Worm (Caenorhabditis elegans) whole organism, L1 larva: Measurements from ENCODE around the gene rab-19.

Source experiments
- C34B4.2 ChIP-seq: sonication (generic microtip); optimal IDR thresholded peaks from 2 replicates; lab custom pipeline; 2017; ENCODE audit warnings: mild to moderate bottlenecking, missing genetic modification characterization, missing compliant biosample characterization
- Y116A8C.19 ChIP-seq: sonication (generic microtip); optimal IDR thresholded peaks from 2 replicates; lab custom pipeline; 2016; ENCODE audit warnings: missing compliant biosample characterization, missing genetic modification characterization, borderline replicate concordance
- aha-1 ChIP-seq: fragments of 150-350 bp; optimal IDR thresholded peaks from 2 replicates; lab custom pipeline; 2014; ENCODE audit warnings: missing biosample characterization, missing genetic modification characterization
- aly-2 ChIP-seq: fragments of 150-350 bp; optimal IDR thresholded peaks from 2 replicates; lab custom pipeline; 2014; ENCODE audit warnings: missing biosample characterization, missing genetic modification characterization
- blmp-1 ChIP-seq: fragments of 150-350 bp; optimal IDR thresholded peaks from 2 replicates; lab custom pipeline; 2014; ENCODE audit warnings: missing biosample characterization, missing genetic modification characterization
- ceh-8 ChIP-seq: fragments of 200-800 bp; sonication (Bioruptor generic); optimal IDR thresholded peaks from 2 replicates; lab custom pipeline; 2018; ENCODE audit warnings: mild to moderate bottlenecking, missing genetic modification characterization, moderate library complexity, missing compliant biosample characterization
- ceh-82 ChIP-seq, 3 experiments: fragments of 150-350 bp in 1 of 3; sonication (generic microtip) in 2 of 3; optimal IDR thresholded peaks; 2 replicates each; lab custom pipeline; 2014 to 2017; ENCODE audit warnings: missing biosample characterization in 3 of 3, missing genetic modification characterization in 3 of 3
- ceh-90 ChIP-seq: sonication (generic microtip); optimal IDR thresholded peaks from 2 replicates; lab custom pipeline; 2016; ENCODE audit warnings: missing genetic modification characterization, missing compliant biosample characterization
- ces-1 ChIP-seq: fragments of 150-350 bp; optimal IDR thresholded peaks from 2 replicates; lab custom pipeline; 2014; ENCODE audit warnings: missing biosample characterization, missing genetic modification reagents, missing genetic modification characterization
- dsc-1 ChIP-seq: sonication (generic microtip); optimal IDR thresholded peaks from 2 replicates; lab custom pipeline; 2016; ENCODE audit warnings: mild to moderate bottlenecking, missing genetic modification characterization, missing compliant biosample characterization
- efl-1 ChIP-seq, 4 experiments: fragments of 150-350 bp; optimal IDR thresholded peaks in 3 of 4; peaks in 1 of 4; 1 replicate in 1 of 4; 2 replicates in 3 of 4; lab custom pipeline; 2014; ENCODE audit warnings: missing biosample characterization in 2 of 4, missing genetic modification characterization in 2 of 4, missing genetic modification reagents in 2 of 4
- efl-3 ChIP-seq: fragments of 200-800 bp; sonication (Bioruptor generic); optimal IDR thresholded peaks from 2 replicates; lab custom pipeline; 2018; ENCODE audit warnings: mild to moderate bottlenecking, missing genetic modification characterization, missing compliant biosample characterization
- egl-27 ChIP-seq, 2 experiments: fragments of 150-350 bp in 1 of 2; sonication (generic microtip); optimal IDR thresholded peaks; 3 replicates each; lab custom pipeline; 2017 to 2018; ENCODE audit warnings: missing biosample characterization in 2 of 2, missing genetic modification characterization in 2 of 2, missing genetic modification reagents in 2 of 2
- ets-5 ChIP-seq: fragments of 200-800 bp; sonication (Bioruptor generic); IDR thresholded peaks from 2 replicates; pipeline ENCODE4 v1.3.6; 2022; ENCODE audit warnings: missing genetic modification characterization, missing compliant biosample characterization
- fkh-4 ChIP-seq: sonication (generic microtip); optimal IDR thresholded peaks from 2 replicates; lab custom pipeline; 2016; ENCODE audit warnings: missing compliant biosample characterization, missing genetic modification characterization, borderline replicate concordance
- fos-1 ChIP-seq: fragments of 150-350 bp; optimal IDR thresholded peaks from 2 replicates; lab custom pipeline; 2014; ENCODE audit warnings: missing biosample characterization, missing genetic modification characterization
- grh-1 ChIP-seq: fragments of 200-800 bp; sonication (Bioruptor generic); IDR thresholded peaks from 2 replicates; pipeline ENCODE4 v1.3.6; 2022; ENCODE audit warnings: missing genetic modification reagents, missing genetic modification characterization, missing compliant biosample characterization
- irx-1 ChIP-seq: sonication (generic microtip); optimal IDR thresholded peaks from 2 replicates; lab custom pipeline; 2016; ENCODE audit warnings: missing genetic modification characterization, missing compliant biosample characterization
- isw-1 ChIP-seq: fragments of 200-800 bp; sonication (Bioruptor generic); IDR thresholded peaks from 2 replicates; pipeline ENCODE4 v1.3.6; 2022; ENCODE audit warnings: missing genetic modification characterization, missing compliant biosample characterization
- lin-13 ChIP-seq: fragments of 150-350 bp; optimal IDR thresholded peaks from 2 replicates; lab custom pipeline; 2014; ENCODE audit warnings: missing biosample characterization, missing genetic modification reagents, missing genetic modification characterization
- lin-14 ChIP-seq: fragments of 200-800 bp; sonication (Bioruptor generic); optimal IDR thresholded peaks from 2 replicates; lab custom pipeline; 2018; ENCODE audit warnings: mild to moderate bottlenecking, missing genetic modification characterization, moderate library complexity, missing compliant biosample characterization
- lin-35 ChIP-seq, 2 experiments: fragments of 150-350 bp; optimal IDR thresholded peaks; 2 replicates each; lab custom pipeline; 2014; ENCODE audit warnings: missing biosample characterization in 2 of 2, missing genetic modification characterization in 2 of 2, missing genetic modification reagents in 2 of 2
- lin-39 ChIP-seq: fragments of 150-350 bp; optimal IDR thresholded peaks from 2 replicates; lab custom pipeline; 2014; ENCODE audit warnings: missing biosample characterization, missing genetic modification reagents, missing genetic modification characterization
- lir-3 ChIP-seq: sonication (generic microtip); optimal IDR thresholded peaks from 2 replicates; lab custom pipeline; 2016; ENCODE audit warnings: mild to moderate bottlenecking, missing genetic modification characterization, moderate library complexity, missing compliant biosample characterization; ENCODE audit not compliant: poor library complexity
- mab-9 ChIP-seq: fragments of 200-800 bp; sonication (Bioruptor generic); IDR thresholded peaks from 2 replicates; pipeline ENCODE4 v1.3.6; 2022; ENCODE audit warnings: missing genetic modification reagents, missing genetic modification characterization, missing compliant biosample characterization
- mef-2 ChIP-seq: fragments of 150-350 bp; optimal IDR thresholded peaks from 2 replicates; lab custom pipeline; 2014; ENCODE audit warnings: missing biosample characterization, missing genetic modification characterization
- mep-1 ChIP-seq: fragments of 150-350 bp; optimal IDR thresholded peaks from 2 replicates; lab custom pipeline; 2014; ENCODE audit warnings: missing biosample characterization, missing genetic modification characterization
- nhr-19 ChIP-seq: fragments of 200-800 bp; sonication (Bioruptor generic); conservative IDR thresholded peaks from 2 replicates; pipeline ENCODE4 v1.3.6; 2022; ENCODE audit warnings: missing genetic modification characterization, missing compliant biosample characterization
- nhr-28 ChIP-seq: fragments of 150-350 bp; optimal IDR thresholded peaks from 2 replicates; lab custom pipeline; 2014; ENCODE audit warnings: missing biosample characterization, missing genetic modification characterization
- nhr-47 ChIP-seq: sonication (generic microtip); optimal IDR thresholded peaks from 2 replicates; lab custom pipeline; 2016; ENCODE audit warnings: mild to moderate bottlenecking, missing genetic modification characterization, moderate library complexity, missing compliant biosample characterization
- nhr-71 ChIP-seq: sonication (generic microtip); optimal IDR thresholded peaks from 2 replicates; lab custom pipeline; 2016; ENCODE audit warnings: mild to moderate bottlenecking, missing genetic modification characterization, moderate library complexity, missing compliant biosample characterization
- nhr-76 ChIP-seq: sonication (generic microtip); optimal IDR thresholded peaks from 2 replicates; lab custom pipeline; 2017; ENCODE audit warnings: missing biosample characterization, missing genetic modification characterization
- nhr-77 ChIP-seq: fragments of 150-350 bp; optimal IDR thresholded peaks from 2 replicates; lab custom pipeline; 2014; ENCODE audit warnings: missing biosample characterization, missing genetic modification characterization
- nhr-84 ChIP-seq: sonication (generic microtip); optimal IDR thresholded peaks from 2 replicates; lab custom pipeline; 2017; ENCODE audit warnings: missing biosample characterization, missing genetic modification characterization
- pax-3 ChIP-seq: fragments of 200-800 bp; sonication (Bioruptor generic); optimal IDR thresholded peaks from 2 replicates; lab custom pipeline; 2018; ENCODE audit warnings: mild to moderate bottlenecking, missing genetic modification characterization, moderate library complexity, missing compliant biosample characterization
- pqm-1 ChIP-seq: sonication (generic microtip); optimal IDR thresholded peaks from 3 replicates; lab custom pipeline; 2017; ENCODE audit warnings: missing biosample characterization, missing genetic modification characterization
- snpc-4 ChIP-seq: fragments of 150-350 bp; optimal IDR thresholded peaks from 2 replicates; lab custom pipeline; 2014; ENCODE audit warnings: missing biosample characterization, missing genetic modification characterization
- sptf-1 ChIP-seq: fragments of 150-350 bp; optimal IDR thresholded peaks from 2 replicates; lab custom pipeline; 2014; ENCODE audit warnings: missing biosample characterization, missing genetic modification characterization
- sup-37 ChIP-seq: fragments of 200-800 bp; sonication (Bioruptor generic); optimal IDR thresholded peaks from 2 replicates; lab custom pipeline; 2018; ENCODE audit warnings: mild to moderate bottlenecking, missing genetic modification characterization, missing compliant biosample characterization
- swsn-7 ChIP-seq: sonication (generic microtip); optimal IDR thresholded peaks from 2 replicates; lab custom pipeline; 2016; ENCODE audit warnings: missing genetic modification characterization, missing compliant biosample characterization
- tbx-2 ChIP-seq: sonication (generic microtip); optimal IDR thresholded peaks from 2 replicates; lab custom pipeline; 2016; ENCODE audit warnings: missing genetic modification characterization, missing compliant biosample characterization
- unc-130 ChIP-seq: fragments of 150-350 bp; optimal IDR thresholded peaks from 2 replicates; lab custom pipeline; 2017; ENCODE audit warnings: missing biosample characterization, missing genetic modification characterization, inconsistent platforms
- unc-62 ChIP-seq: fragments of 150-350 bp; optimal IDR thresholded peaks from 2 replicates; lab custom pipeline; 2014; ENCODE audit warnings: missing biosample characterization, missing genetic modification reagents, missing genetic modification characterization
- unc-98 ChIP-seq: fragments of 200-800 bp; sonication (Bioruptor generic); IDR thresholded peaks from 2 replicates; pipeline ENCODE4 v1.3.6; 2022; ENCODE audit warnings: missing genetic modification characterization, missing compliant biosample characterization
- xbp-1 ChIP-seq: sonication (generic microtip); optimal IDR thresholded peaks from 2 replicates; lab custom pipeline; 2016; ENCODE audit warnings: missing genetic modification characterization, missing compliant biosample characterization
- zip-4 ChIP-seq: fragments of 200-800 bp; sonication (Bioruptor generic); optimal IDR thresholded peaks from 2 replicates; lab custom pipeline; 2018; ENCODE audit warnings: mild to moderate bottlenecking, missing genetic modification characterization, moderate library complexity, missing compliant biosample characterization
- ztf-11 ChIP-seq, 2 experiments: sonication (generic microtip); optimal IDR thresholded peaks; 2 replicates each; lab custom pipeline; 2016 to 2017; ENCODE audit warnings: missing genetic modification characterization in 2 of 2, missing biosample characterization in 1 of 2, missing compliant biosample characterization in 1 of 2
- ztf-4 ChIP-seq: fragments of 150-350 bp; optimal IDR thresholded peaks from 2 replicates; lab custom pipeline; 2014; ENCODE audit warnings: missing biosample characterization, missing genetic modification characterization

The rab-19 gene

ce11 chrIV:13395255-13395654 is 11.1 kb upstream of the rab-19 start (continued):
- peak; percentile 93 for TF ChIP-seq aha-1 (tag; lab: Kevin White, UChicago)
- TF ChIP-seq swsn-7 (tag; lab: Kevin White, UChicago), result peak; percentile 89
- TF ChIP-seq unc-98 (GFP tag; lab: Robert Waterston, UW), result peak; percentile 8; the same call in 1 of the 2 replicates
- peak; percentile 90 for TF ChIP-seq nhr-47 (tag; lab: Kevin White, UChicago)
- peak; percentile 62 for TF ChIP-seq lir-3 (tag; lab: Kevin White, UChicago)
- TF ChIP-seq xbp-1 (tag; lab: Kevin White, UChicago), result peak; percentile 79
- peak; percentile 66 to 81 for TF ChIP-seq efl-1 (optimal IDR thresholded peaks at IDR 0.05; lab: Kevin White, UChicago)
- TF ChIP-seq efl-1 (GFP tag; optimal IDR thresholded peaks at IDR 0.05 in 1 of 2; lab: Kevin White, UChicago), result peak; percentile 40 to 96
- TF ChIP-seq Y116A8C.19 (tag; lab: Kevin White, UChicago), result no peak
- TF ChIP-seq isw-1 (GFP tag; lab: Robert Waterston, UW), result peak; percentile 63
- TF ChIP-seq mab-9 (GFP tag; lab: Robert Waterston, UW), result peak; percentile 71
- TF ChIP-seq dsc-1, result peak; percentile 43
- TF ChIP-seq irx-1 (tag; lab: Kevin White, UChicago), result peak; percentile 68
- TF ChIP-seq pax-3 (tag; lab: Kevin White, UChicago), result peak; percentile 78
- peak; percentile 69 to 88 for TF ChIP-seq egl-27 (tag; optimal IDR thresholded peaks at IDR 0.05; lab: Kevin White, UChicago)
- no peak for TF ChIP-seq nhr-84 (tag; lab: Kevin White, UChicago)
- peak; percentile 84 for TF ChIP-seq lin-13 (GFP tag; lab: Kevin White, UChicago)
- peak; percentile 4 for TF ChIP-seq zip-4
- peak; percentile 76 for TF ChIP-seq grh-1 (GFP tag; lab: Robert Waterston, UW)
- TF ChIP-seq snpc-4 (tag; lab: Kevin White, UChicago), result peak; percentile 24
- peak; percentile 58 for TF ChIP-seq pqm-1 (tag; lab: Kevin White, UChicago)
- TF ChIP-seq nhr-28 (tag; lab: Kevin White, UChicago), result no peak
- peak; percentile 91 for TF ChIP-seq tbx-2
- peak; percentile 50 for TF ChIP-seq blmp-1
- TF ChIP-seq ets-5 (GFP tag; lab: Robert Waterston, UW), result no peak
- peak; percentile 99 for TF ChIP-seq lin-14 (GFP tag; lab: Kevin White, UChicago)
- TF ChIP-seq ztf-4 (tag; lab: Kevin White, UChicago), result peak; percentile 85
- peak; percentile 66 to 82 for TF ChIP-seq lin-35 (GFP tag; optimal IDR thresholded peaks at IDR 0.05; lab: Kevin White, UChicago)
- no peak for TF ChIP-seq ces-1 (GFP tag; lab: Kevin White, UChicago)
- TF ChIP-seq aly-2 (tag; lab: Kevin White, UChicago), result no peak
- TF ChIP-seq fkh-4, result no peak
- peak; percentile 26 for TF ChIP-seq fos-1 (tag; lab: Kevin White, UChicago)

ce11 chrIV:13394686-13395085 is 10.5 kb upstream of the rab-19 start:
- no peak for TF ChIP-seq unc-98 (GFP tag; lab: Robert Waterston, UW)
- peak; percentile 47 for TF ChIP-seq blmp-1
- TF ChIP-seq grh-1 (GFP tag; lab: Robert Waterston, UW), result peak; percentile 15; the same call in 1 of the 2 replicates
- TF ChIP-seq aha-1 (tag; lab: Kevin White, UChicago), result no peak

ce11 chrIV:13393246-13393716 is 9.1 kb upstream of the rab-19 start:
- TF ChIP-seq efl-3 (no peak), lin-13 (GFP tag; lab: Kevin White, UChicago) (no peak), mep-1 (tag; lab: Kevin White, UChicago) (peak; percentile 5), sptf-1 (tag; lab: Kevin White, UChicago) (no peak), unc-62 (GFP tag; lab: Kevin White, UChicago) (no peak), grh-1 (GFP tag; lab: Robert Waterston, UW) (no peak), nhr-19 (peak; percentile 50), dsc-1 (no peak), pax-3 (tag; lab: Kevin White, UChicago) (no peak), sup-37 (GFP tag; lab: Kevin White, UChicago) (no peak), C34B4.2 (tag; lab: Kevin White, UChicago) (no peak), aly-2 (tag; lab: Kevin White, UChicago) (no peak), efl-1 (optimal IDR thresholded peaks at IDR 0.05; lab: Kevin White, UChicago) (no peak), efl-1 (GFP tag; optimal IDR thresholded peaks at IDR 0.05 in 1 of 2; lab: Kevin White, UChicago) (peak in 1 of 2 experiments; percentile 84), nhr-76 (tag; lab: Kevin White, UChicago) (no peak), ceh-82 (tag; optimal IDR thresholded peaks at IDR 0.05; lab: Kevin White, UChicago) (no peak), ceh-8 (GFP tag; lab: Kevin White, UChicago) (no peak), ztf-11 (tag; optimal IDR thresholded peaks at IDR 0.05; lab: Kevin White, UChicago) (no peak), Y116A8C.19 (tag; lab: Kevin White, UChicago) (no peak), nhr-77 (tag; lab: Kevin White, UChicago) (no peak), lin-39 (tag; lab: Kevin White, UChicago) (no peak), mef-2 (tag; lab: Kevin White, UChicago) (no peak), nhr-71 (peak; percentile 84), ceh-90 (tag; lab: Kevin White, UChicago) (no peak), unc-130 (tag; lab: Kevin White, UChicago) (no peak)
